Worm (Caenorhabditis elegans) whole organism, young adult: Measurements from ENCODE around the gene ZC116.5.

Source experiments
- ceh-40 ChIP-seq: fragments of 200-800 bp; sonication (Bioruptor generic); IDR thresholded peaks from 2 replicates; pipeline ENCODE4 v1.3.6; 2022; ENCODE audit warnings: missing genetic modification characterization, missing compliant biosample characterization
- chd-7 ChIP-seq: sonication (generic microtip); optimal IDR thresholded peaks from 2 replicates; lab custom pipeline; 2016; ENCODE audit warnings: mild to moderate bottlenecking, missing genetic modification characterization, moderate library complexity, missing compliant biosample characterization
- fkh-3 ChIP-seq: sonication (generic microtip); optimal IDR thresholded peaks from 2 replicates; lab custom pipeline; 2016; ENCODE audit warnings: mild to moderate bottlenecking, missing genetic modification characterization, missing compliant biosample characterization
- lsl-1 ChIP-seq: fragments of 200-800 bp; sonication (Bioruptor generic); optimal IDR thresholded peaks from 2 replicates; lab custom pipeline; 2018; ENCODE audit warnings: mild to moderate bottlenecking, missing genetic modification characterization, moderate library complexity, missing compliant biosample characterization
- rpc-1 ChIP-seq, 2 experiments: fragments of 150-350 bp in 1 of 2; sonication (generic microtip) in 1 of 2; optimal IDR thresholded peaks; 2 replicates each; lab custom pipeline; 2014 to 2018; ENCODE audit warnings: missing biosample characterization in 1 of 2, missing genetic modification characterization in 1 of 2, missing genetic modification reagents in 1 of 2, missing genotype in 1 of 2

- no peak for TF ChIP-seq fkh-3 (tag; lab: Kevin White, UChicago)
- TF ChIP-seq chd-7 (tag; lab: Kevin White, UChicago): no peak
- TF ChIP-seq ceh-40: no peak
- peak; percentile 63 for TF ChIP-seq lsl-1 (GFP tag; lab: Kevin White, UChicago)
- no peak for TF ChIP-seq rpc-1 (optimal IDR thresholded peaks at IDR 0.05; lab: Kevin White, UChicago)
- TF ChIP-seq rpc-1 (tag; optimal IDR thresholded peaks at IDR 0.05; lab: Kevin White, UChicago): no peak
These were observed 48.4 kb downstream of the ZC116.5 start, which contains the start of gene sel-1 for ce11 chrV:12560328-12560782.
